Worm (Caenorhabditis elegans) whole organism, L2 larva: ENCODE data around the gene bgnt-1.4.

Experiments used
- ama-1 ChIP-seq: fragments of 150-350 bp; optimal IDR thresholded peaks from 2 replicates; lab custom pipeline; 2018; ENCODE audit warnings: inconsistent platforms
- egl-27 ChIP-seq: sonication (generic microtip); optimal IDR thresholded peaks from 3 replicates; lab custom pipeline; 2017; ENCODE audit warnings: missing biosample characterization, missing genetic modification reagents, missing genetic modification characterization
- lin-39 ChIP-seq: fragments of 150-350 bp; optimal IDR thresholded peaks from 2 replicates; lab custom pipeline; 2014; ENCODE audit warnings: missing biosample characterization, missing genetic modification reagents, missing genetic modification characterization
- mab-5 ChIP-seq: fragments of 150-350 bp; optimal IDR thresholded peaks from 2 replicates; lab custom pipeline; 2014; ENCODE audit warnings: missing biosample characterization, missing genetic modification characterization
- mdl-1 ChIP-seq, 2 experiments: fragments of 150-350 bp in 1 of 2; sonication (generic microtip) in 1 of 2; optimal IDR thresholded peaks; 2 replicates each; lab custom pipeline; 2017; ENCODE audit warnings: missing biosample characterization in 2 of 2, missing genetic modification characterization in 2 of 2
- nhr-12 ChIP-seq: fragments of 150-350 bp; optimal IDR thresholded peaks from 2 replicates; lab custom pipeline; 2014; ENCODE audit warnings: missing biosample characterization, missing genetic modification characterization

DNA sequence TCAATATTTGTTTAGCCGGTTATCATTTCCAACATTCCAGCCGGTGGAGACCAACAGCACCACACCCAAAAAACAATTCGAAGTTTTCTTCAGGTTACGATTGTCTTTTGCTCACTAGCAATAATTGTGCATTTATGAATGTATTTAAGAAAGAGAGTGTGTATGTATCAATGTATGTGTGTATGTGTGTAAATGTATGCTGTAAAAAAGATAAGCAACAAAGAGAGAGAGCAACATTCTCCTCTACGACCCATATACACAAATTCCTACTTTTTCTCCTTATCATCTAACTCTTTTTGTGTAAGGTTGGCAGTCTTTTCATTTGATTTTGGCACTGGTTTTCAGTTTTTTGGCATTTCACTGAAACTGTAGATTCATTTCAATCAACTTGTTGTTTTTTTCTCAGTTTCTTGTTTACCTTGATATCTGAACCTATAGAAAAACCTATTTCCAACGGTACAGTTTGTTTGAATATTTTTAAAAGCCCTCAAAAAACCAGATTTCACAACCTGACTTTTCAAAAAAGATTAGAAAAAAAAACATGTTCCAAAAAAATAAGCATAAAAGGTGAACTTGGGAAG lies 39.8 kb upstream of the bgnt-1.4 start:
- TF ChIP-seq nhr-12 (tag; lab: Kevin White, UChicago), result no peak
- no peak for TF ChIP-seq mdl-1 (tag; optimal IDR thresholded peaks at IDR 0.05; lab: Kevin White, UChicago)
- no peak for TF ChIP-seq lin-39 (tag; lab: Kevin White, UChicago)
- TF ChIP-seq ama-1 (lab: Kevin White, UChicago), result no peak
- no peak for TF ChIP-seq mab-5 (tag; lab: Kevin White, UChicago)
- no peak for TF ChIP-seq egl-27 (tag; lab: Kevin White, UChicago)
